Worm (Caenorhabditis elegans) whole organism, L2 larva: ENCODE data around the gene R13H7.2.

Experiments
- C34F6.9 ChIP-seq: fragments of 150-350 bp; optimal IDR thresholded peaks from 2 replicates; lab custom pipeline; 2014; ENCODE audit warnings: missing biosample characterization, missing genetic modification characterization
- F13H6.1 ChIP-seq: sonication (generic microtip); optimal IDR thresholded peaks from 2 replicates; lab custom pipeline; 2016; ENCODE audit warnings: missing genetic modification characterization, missing compliant biosample characterization
- R02D3.7 ChIP-seq: fragments of 150-350 bp; optimal IDR thresholded peaks from 2 replicates; lab custom pipeline; 2014; ENCODE audit warnings: missing biosample characterization, missing genetic modification characterization
- Y55F3AM.14 ChIP-seq: fragments of 200-800 bp; sonication (Bioruptor generic); optimal IDR thresholded peaks from 2 replicates; lab custom pipeline; 2018; ENCODE audit warnings: mild to moderate bottlenecking, missing genetic modification characterization, missing compliant biosample characterization
- ZK546.5 ChIP-seq: sonication (generic microtip); optimal IDR thresholded peaks from 2 replicates; lab custom pipeline; 2017; ENCODE audit warnings: missing biosample characterization, missing genetic modification characterization
- alr-1 ChIP-seq: fragments of 150-350 bp; optimal IDR thresholded peaks from 2 replicates; lab custom pipeline; 2014; ENCODE audit warnings: missing biosample characterization, missing genetic modification characterization
- aly-2 ChIP-seq: fragments of 150-350 bp; optimal IDR thresholded peaks from 2 replicates; lab custom pipeline; 2014; ENCODE audit warnings: missing biosample characterization, missing genetic modification characterization
- ama-1 ChIP-seq: fragments of 150-350 bp; optimal IDR thresholded peaks from 2 replicates; lab custom pipeline; 2018; ENCODE audit warnings: inconsistent platforms
- blmp-1 ChIP-seq: sonication (generic microtip); optimal IDR thresholded peaks from 2 replicates; lab custom pipeline; 2017; ENCODE audit warnings: missing genetic modification characterization, mild to moderate bottlenecking, missing compliant biosample characterization, antibody characterized with exemption, moderate library complexity; ENCODE audit not compliant: insufficient read depth
- crh-2 ChIP-seq: sonication (generic microtip); optimal IDR thresholded peaks from 2 replicates; lab custom pipeline; 2017; ENCODE audit warnings: missing biosample characterization, missing genetic modification characterization
- dmd-4 ChIP-seq: sonication (generic microtip); optimal IDR thresholded peaks from 2 replicates; lab custom pipeline; 2017; ENCODE audit warnings: missing biosample characterization, missing genetic modification characterization
- egl-27 ChIP-seq: sonication (generic microtip); optimal IDR thresholded peaks from 3 replicates; lab custom pipeline; 2017; ENCODE audit warnings: missing biosample characterization, missing genetic modification reagents, missing genetic modification characterization
- fos-1 ChIP-seq: fragments of 150-350 bp; optimal IDR thresholded peaks from 2 replicates; lab custom pipeline; 2014; ENCODE audit warnings: missing biosample characterization, missing genetic modification characterization
- gmeb-1 ChIP-seq: fragments of 150-350 bp; optimal IDR thresholded peaks from 2 replicates; lab custom pipeline; 2014; ENCODE audit warnings: missing biosample characterization, missing genetic modification characterization
- lin-11 ChIP-seq: fragments of 150-350 bp; sonication (generic microtip); optimal IDR thresholded peaks from 2 replicates; lab custom pipeline; 2014; ENCODE audit warnings: missing biosample characterization, missing genetic modification characterization, inconsistent platforms, mixed read lengths
- lin-39 ChIP-seq: fragments of 150-350 bp; optimal IDR thresholded peaks from 2 replicates; lab custom pipeline; 2014; ENCODE audit warnings: missing biosample characterization, missing genetic modification reagents, missing genetic modification characterization
- lsy-2 ChIP-seq, 2 experiments: fragments of 150-350 bp in 1 of 2; sonication (generic microtip) in 1 of 2; optimal IDR thresholded peaks; 2 replicates each; lab custom pipeline; 2014 to 2017; ENCODE audit warnings: missing biosample characterization in 2 of 2, missing genetic modification characterization in 2 of 2
- mab-5 ChIP-seq: fragments of 150-350 bp; optimal IDR thresholded peaks from 2 replicates; lab custom pipeline; 2014; ENCODE audit warnings: missing biosample characterization, missing genetic modification characterization
- mdl-1 ChIP-seq, 2 experiments: fragments of 150-350 bp in 1 of 2; sonication (generic microtip) in 1 of 2; optimal IDR thresholded peaks; 2 replicates each; lab custom pipeline; 2017; ENCODE audit warnings: missing biosample characterization in 2 of 2, missing genetic modification characterization in 2 of 2
- nhr-10 ChIP-seq: sonication (generic microtip); optimal IDR thresholded peaks from 2 replicates; lab custom pipeline; 2017; ENCODE audit warnings: missing biosample characterization, missing genetic modification characterization
- nhr-11 ChIP-seq: fragments of 150-350 bp; optimal IDR thresholded peaks from 2 replicates; lab custom pipeline; 2014; ENCODE audit warnings: missing biosample characterization, missing genetic modification characterization
- nhr-129 ChIP-seq: fragments of 150-350 bp; optimal IDR thresholded peaks from 2 replicates; lab custom pipeline; 2014; ENCODE audit warnings: missing biosample characterization, missing genetic modification characterization
- nhr-6 ChIP-seq: fragments of 150-350 bp; optimal IDR thresholded peaks from 2 replicates; lab custom pipeline; 2014; ENCODE audit warnings: missing biosample characterization, missing genetic modification characterization
- nhr-77 ChIP-seq: fragments of 150-350 bp; optimal IDR thresholded peaks from 2 replicates; lab custom pipeline; 2014; ENCODE audit warnings: missing biosample characterization, missing genetic modification characterization
- sem-4 ChIP-seq: fragments of 150-350 bp; optimal IDR thresholded peaks from 2 replicates; lab custom pipeline; 2014; ENCODE audit warnings: missing biosample characterization, missing genetic modification reagents, missing genetic modification characterization
- sma-3 ChIP-seq: sonication (generic microtip); optimal IDR thresholded peaks from 2 replicates; lab custom pipeline; 2016; ENCODE audit warnings: missing genetic modification reagents, missing genetic modification characterization, missing compliant biosample characterization
- sma-9 ChIP-seq, 2 experiments: fragments of 150-350 bp in 1 of 2; sonication (generic microtip) in 1 of 2; optimal IDR thresholded peaks; 2 replicates each; lab custom pipeline; 2014 to 2016; ENCODE audit warnings: missing genetic modification characterization in 2 of 2, mild to moderate bottlenecking in 1 of 2, missing biosample characterization in 1 of 2, missing compliant biosample characterization in 1 of 2, missing genetic modification reagents in 1 of 2, moderate library complexity in 1 of 2
- snpc-4 ChIP-seq: fragments of 150-350 bp; optimal IDR thresholded peaks from 2 replicates; lab custom pipeline; 2014; ENCODE audit warnings: missing biosample characterization, missing genetic modification characterization
- unc-39 ChIP-seq: fragments of 150-350 bp; optimal IDR thresholded peaks from 2 replicates; lab custom pipeline; 2014; ENCODE audit warnings: missing biosample characterization, missing genetic modification characterization
- unc-55 ChIP-seq: fragments of 150-350 bp; sonication (generic microtip); optimal IDR thresholded peaks from 3 replicates; lab custom pipeline; 2014; ENCODE audit warnings: missing biosample characterization, missing genetic modification reagents, missing genetic modification characterization
- unc-62 ChIP-seq: fragments of 150-350 bp; optimal IDR thresholded peaks from 2 replicates; lab custom pipeline; 2014; ENCODE audit warnings: missing biosample characterization, missing genetic modification reagents, missing genetic modification characterization
- zag-1 ChIP-seq: fragments of 150-350 bp; optimal IDR thresholded peaks from 2 replicates; lab custom pipeline; 2014; ENCODE audit warnings: missing biosample characterization, missing genetic modification characterization
- ztf-11 ChIP-seq: sonication (generic microtip); optimal IDR thresholded peaks from 2 replicates; lab custom pipeline; 2017; ENCODE audit warnings: missing biosample characterization, missing genetic modification characterization

R13H7.2 gene

DNA sequence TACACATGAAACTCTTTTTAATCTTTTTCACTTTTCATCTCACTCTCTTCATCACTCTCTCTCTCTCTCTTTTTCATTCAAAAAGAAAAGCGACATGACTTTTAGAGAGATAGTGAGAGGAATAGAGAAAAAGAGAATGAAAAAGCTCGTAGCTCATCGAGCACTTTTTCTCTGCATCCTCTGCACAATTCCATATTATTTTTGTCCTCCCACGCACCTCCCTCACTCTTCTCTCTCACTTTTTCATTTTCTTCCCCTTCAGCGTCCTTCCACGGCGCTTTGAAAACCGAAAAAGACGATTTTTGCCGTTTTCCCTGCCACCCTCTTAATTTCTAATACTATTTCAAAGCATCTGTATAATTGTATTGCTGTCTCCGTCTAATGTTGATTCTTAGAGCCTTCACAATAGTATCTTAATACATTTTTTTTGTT is 20.1 kb downstream of the R13H7.2 start (continued):
- TF ChIP-seq C34F6.9 (tag; lab: Kevin White, UChicago) (peak; percentile 96), unc-55 (GFP tag; lab: Kevin White, UChicago) (peak; percentile 94), ZK546.5 (tag; lab: Kevin White, UChicago) (peak; percentile 15), zag-1 (tag; lab: Kevin White, UChicago) (peak; percentile 92), ama-1 (lab: Kevin White, UChicago) (no peak), gmeb-1 (tag; lab: Kevin White, UChicago) (peak; percentile 61), mdl-1 (tag; optimal IDR thresholded peaks at IDR 0.05; lab: Kevin White, UChicago) (peak; percentile 62 to 81), blmp-1 (tag; lab: Kevin White, UChicago) (peak; percentile 41), dmd-4 (no peak), egl-27 (tag; lab: Kevin White, UChicago) (peak; percentile 81), mab-5 (peak; percentile 79), lsy-2 (tag; optimal IDR thresholded peaks at IDR 0.05; lab: Kevin White, UChicago) (peak; percentile 49 to 86), aly-2 (tag; lab: Kevin White, UChicago) (no peak)

DNA sequence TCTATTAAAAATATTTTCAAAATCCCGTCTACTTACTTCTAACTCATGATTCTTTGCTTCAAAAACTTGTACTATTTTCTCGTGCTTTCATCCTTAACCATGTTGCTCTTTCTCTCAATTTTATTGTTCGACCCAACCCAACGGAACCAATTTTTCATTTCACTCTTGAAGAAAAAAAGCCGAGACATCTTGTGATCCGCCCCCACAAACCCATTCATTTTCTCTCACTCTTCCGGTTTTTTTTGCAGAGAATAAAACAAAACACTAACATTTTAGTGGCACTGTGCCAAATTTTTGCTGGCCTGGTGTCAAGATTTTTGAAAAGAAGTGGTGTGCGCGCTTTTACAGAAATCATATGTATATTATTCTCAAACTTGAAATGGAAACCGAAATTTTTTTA is 22.4 kb downstream of the R13H7.2 start:
- TF ChIP-seq ztf-11 (tag; lab: Kevin White, UChicago) (no peak), nhr-77 (tag; lab: Kevin White, UChicago) (no peak), lin-11 (no peak), crh-2 (tag; lab: Kevin White, UChicago) (peak; percentile 5), lsy-2 (tag; optimal IDR thresholded peaks at IDR 0.05; lab: Kevin White, UChicago) (peak in 1 of 2 experiments; percentile 38), nhr-11 (tag; lab: Kevin White, UChicago) (no peak), sem-4 (tag; lab: Kevin White, UChicago) (peak; percentile 57), lin-39 (tag; lab: Kevin White, UChicago) (no peak), mdl-1 (tag; optimal IDR thresholded peaks at IDR 0.05; lab: Kevin White, UChicago) (no peak)

- no peak for TF ChIP-seq F13H6.1 (tag; lab: Kevin White, UChicago)
- TF ChIP-seq snpc-4 (tag; lab: Kevin White, UChicago): no peak
- TF ChIP-seq C34F6.9 (tag; lab: Kevin White, UChicago): peak; percentile 34
- no peak for TF ChIP-seq zag-1 (tag; lab: Kevin White, UChicago)
- no peak for TF ChIP-seq aly-2 (tag; lab: Kevin White, UChicago)
- TF ChIP-seq lsy-2 (tag; optimal IDR thresholded peaks at IDR 0.05; lab: Kevin White, UChicago): peak in 1 of 2 experiments; percentile 4
- TF ChIP-seq ama-1 (lab: Kevin White, UChicago): no peak
- peak; percentile 21 for TF ChIP-seq unc-55 (GFP tag; lab: Kevin White, UChicago)
- TF ChIP-seq alr-1: no peak
- peak; percentile 42 for TF ChIP-seq sma-9 (GFP tag; optimal IDR thresholded peaks at IDR 0.05; lab: Kevin White, UChicago)
- TF ChIP-seq sma-9 (tag; optimal IDR thresholded peaks at IDR 0.05; lab: Kevin White, UChicago): no peak
- TF ChIP-seq lin-39 (tag; lab: Kevin White, UChicago): no peak
- no peak for TF ChIP-seq sma-3 (GFP tag; lab: Kevin White, UChicago)
- TF ChIP-seq R02D3.7 (tag; lab: Kevin White, UChicago): no peak
- TF ChIP-seq nhr-129 (tag; lab: Kevin White, UChicago): no peak
- TF ChIP-seq nhr-10: no peak
- no peak for TF ChIP-seq sem-4 (tag; lab: Kevin White, UChicago)
- TF ChIP-seq egl-27 (tag; lab: Kevin White, UChicago): no peak
- no peak for TF ChIP-seq nhr-77 (tag; lab: Kevin White, UChicago)
- no peak for TF ChIP-seq fos-1 (tag; lab: Kevin White, UChicago)
These were observed 24.5 kb downstream of the R13H7.2 start for ce11 chrIV:6834705-6835104.

DNA sequence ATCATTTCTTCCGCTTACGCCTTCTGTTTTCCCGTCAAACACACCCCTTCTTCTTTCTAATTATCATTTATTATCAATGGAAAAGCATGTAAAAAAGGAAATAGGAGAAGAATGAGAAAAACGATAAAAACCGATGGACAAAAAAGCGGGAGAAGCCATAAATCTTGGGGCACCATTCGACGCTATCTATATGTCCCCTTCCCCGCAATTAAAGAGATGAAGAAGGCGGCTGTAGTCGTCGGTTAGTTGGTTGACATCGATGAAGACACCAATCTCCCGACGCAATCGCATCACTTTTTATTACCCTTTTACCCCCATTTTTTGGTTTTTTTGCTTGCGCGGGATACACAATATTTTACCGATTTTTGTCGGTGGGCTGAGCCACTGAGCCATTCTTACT is 25.6 kb downstream of the R13H7.2 start:
- TF ChIP-seq sem-4 (tag; lab: Kevin White, UChicago): peak; percentile 25
- no peak for TF ChIP-seq egl-27 (tag; lab: Kevin White, UChicago)
- TF ChIP-seq mab-5: peak; percentile 84

- no peak for TF ChIP-seq gmeb-1 (tag; lab: Kevin White, UChicago)
- TF ChIP-seq nhr-6: no peak
- TF ChIP-seq R02D3.7 (tag; lab: Kevin White, UChicago): no peak
- TF ChIP-seq C34F6.9 (tag; lab: Kevin White, UChicago): no peak
- TF ChIP-seq fos-1 (tag; lab: Kevin White, UChicago): no peak
- TF ChIP-seq unc-39 (tag; lab: Kevin White, UChicago): no peak
- TF ChIP-seq lin-11: no peak
- no peak for TF ChIP-seq Y55F3AM.14 (GFP tag; lab: Kevin White, UChicago)
- no peak for TF ChIP-seq unc-62 (GFP tag; lab: Kevin White, UChicago)
- TF ChIP-seq, all 48 proteins: peak for 0
These were observed 27.0 kb downstream of the R13H7.2 start for ce11 chrIV:6832194-6832593.
